Fruit fly (Drosophila melanogaster): Measurements from ENCODE around the gene CG7059.
A peak's percentile ranks its signal among the peaks of the same experiment; 100 is the strongest.

The CG7059 gene

dm6 chr3R:22358810-22359209 lies 30.8 kb upstream of the CG7059 start (continued):
- TF ChIP-seq zen2 (GFP tag; IDR thresholded peaks at IDR 0.05; ENCODE audit: partially characterized antibody) (no peak), CG10209 (GFP tag; optimal IDR thresholded peaks at IDR 0.05) (peak; percentile 81), z (GFP tag; IDR thresholded peaks at IDR 0.05) (no peak), CG16815 (GFP tag; optimal IDR thresholded peaks at IDR 0.05) (peak; percentile 38), caup (GFP tag; optimal IDR thresholded peaks at IDR 0.05; ENCODE audit: severe bottlenecking) (peak; percentile 43), Atf-2 (GFP tag; optimal IDR thresholded peaks at IDR 0.05) (peak; percentile 61), gsb (GFP tag; IDR thresholded peaks at IDR 0.05) (peak; percentile 49), hbn (GFP tag; IDR thresholded peaks at IDR 0.05; ENCODE audit: partially characterized antibody) (no peak), crol (GFP tag; IDR thresholded peaks at IDR 0.05) (no peak), trem (tag; optimal IDR thresholded peaks at IDR 0.05) (peak; percentile 52), sens (GFP tag) (peak; percentile 94), Hmx (GFP tag; optimal IDR thresholded peaks at IDR 0.05) (no peak), Trl (optimal IDR thresholded peaks at IDR 0.05) (no peak), Trl (GFP tag; optimal IDR thresholded peaks at IDR 0.05) (peak; percentile 76), CG13424 (tag; optimal IDR thresholded peaks at IDR 0.05) (peak; percentile 72), Bdp1 (GFP tag; optimal IDR thresholded peaks at IDR 0.05) (peak; percentile 75), fd64A (GFP tag; optimal IDR thresholded peaks at IDR 0.05) (peak; percentile 86), tup (GFP tag; optimal IDR thresholded peaks at IDR 0.05) (peak; percentile 67), CG1529 (GFP tag; optimal IDR thresholded peaks at IDR 0.05) (peak; percentile 81), run (tag; optimal IDR thresholded peaks at IDR 0.05) (no peak), CG7963 (GFP tag; IDR thresholded peaks at IDR 0.05; ENCODE audit: partially characterized antibody) (no peak), Oaz (GFP tag; IDR thresholded peaks at IDR 0.05) (no peak), Sry-β (GFP tag; optimal IDR thresholded peaks at IDR 0.05) (peak; percentile 42), CG14667 (GFP tag; IDR thresholded peaks at IDR 0.05) (peak; percentile 57), CG31365 (tag; optimal IDR thresholded peaks at IDR 0.05) (peak; percentile 41), CG11723 (GFP tag; optimal IDR thresholded peaks at IDR 0.05) (peak; percentile 47), CG1603 (tag; optimal IDR thresholded peaks at IDR 0.05) (peak; percentile 85), CG8290 (GFP tag; optimal IDR thresholded peaks at IDR 0.05) (no peak), CG8290 (tag; optimal IDR thresholded peaks at IDR 0.05) (peak; percentile 36 to 81), CG32532 (GFP tag; IDR thresholded peaks at IDR 0.05) (peak; percentile 73), CG4820 (GFP tag; optimal IDR thresholded peaks at IDR 0.05) (peak; percentile 79), gt (GFP tag; IDR thresholded peaks at IDR 0.05) (no peak), Dip2 (GFP tag; IDR thresholded peaks at IDR 0.05) (no peak), Rx (GFP tag; IDR thresholded peaks at IDR 0.05) (peak; percentile 54; the same call in 1 of the 2 replicates), cas (GFP tag; IDR thresholded peaks at IDR 0.05) (no peak), Spps (tag; optimal IDR thresholded peaks at IDR 0.05) (peak; percentile 82), MTF-1 (GFP tag; optimal IDR thresholded peaks at IDR 0.05; ENCODE audit: borderline replicate concordance) (peak; percentile 44), dati (GFP tag; IDR thresholded peaks at IDR 0.05) (no peak), Ptx1 (GFP tag; IDR thresholded peaks at IDR 0.05) (peak; percentile 77), Sox100B (GFP tag; optimal IDR thresholded peaks at IDR 0.05) (peak; percentile 77), tgo (GFP tag; IDR thresholded peaks at IDR 0.05) (peak; percentile 75), inv (GFP tag; IDR thresholded peaks at IDR 0.05; ENCODE audit: partially characterized antibody) (no peak), cg (GFP tag; optimal IDR thresholded peaks at IDR 0.05) (no peak), CG13296 (GFP tag; optimal IDR thresholded peaks at IDR 0.05) (peak; percentile 57), CG16863 (GFP tag; optimal IDR thresholded peaks at IDR 0.05) (peak; percentile 64), CG5245 (GFP tag; optimal IDR thresholded peaks at IDR 0.05) (peak; percentile 80), CG14014 (GFP tag; IDR thresholded peaks at IDR 0.05) (peak; percentile 54; the same call in 1 of the 2 replicates), CG6272 (GFP tag; IDR thresholded peaks at IDR 0.05) (peak; percentile 55), Lpt (GFP tag; optimal IDR thresholded peaks at IDR 0.05) (no peak), Xrp1 (GFP tag; IDR thresholded peaks at IDR 0.05) (peak; percentile 88), CG10431 (GFP tag; optimal IDR thresholded peaks at IDR 0.05) (peak; percentile 46), Hr3 (GFP tag; optimal IDR thresholded peaks at IDR 0.05) (peak; percentile 55)
